Worm (Caenorhabditis elegans) whole organism, L1 larva: ENCODE measurements around the gene arl-8.
A peak's percentile ranks its signal among the peaks of the same experiment; 100 is the strongest.

Experiments
- C04F5.9 ChIP-seq: sonication (generic microtip); optimal IDR thresholded peaks from 2 replicates; lab custom pipeline; 2016; ENCODE audit warnings: missing genetic modification characterization, missing compliant biosample characterization
- C16A3.4 ChIP-seq: fragments of 150-350 bp; optimal IDR thresholded peaks from 2 replicates; lab custom pipeline; 2014; ENCODE audit warnings: missing biosample characterization, missing genetic modification characterization
- aha-1 ChIP-seq: fragments of 150-350 bp; optimal IDR thresholded peaks from 2 replicates; lab custom pipeline; 2014; ENCODE audit warnings: missing biosample characterization, missing genetic modification characterization
- alr-1 ChIP-seq: fragments of 200-800 bp; sonication (Bioruptor generic); optimal IDR thresholded peaks from 2 replicates; lab custom pipeline; 2018; ENCODE audit warnings: borderline replicate concordance, mild to moderate bottlenecking, missing genetic modification characterization, missing compliant biosample characterization
- ama-1 ChIP-seq: fragments of 150-350 bp; optimal IDR thresholded peaks from 2 replicates; lab custom pipeline; 2014
- blmp-1 ChIP-seq: fragments of 150-350 bp; optimal IDR thresholded peaks from 2 replicates; lab custom pipeline; 2014; ENCODE audit warnings: missing biosample characterization, missing genetic modification characterization
- ceh-63 ChIP-seq: fragments of 200-800 bp; sonication (Bioruptor generic); optimal IDR thresholded peaks from 2 replicates; lab custom pipeline; 2018; ENCODE audit warnings: mild to moderate bottlenecking, missing genetic modification characterization, missing compliant biosample characterization
- ceh-88 ChIP-seq: fragments of 200-800 bp; sonication (Bioruptor generic); IDR thresholded peaks from 2 replicates; pipeline ENCODE4 v1.3.6; 2022; ENCODE audit warnings: missing genetic modification characterization, missing compliant biosample characterization
- ceh-90 ChIP-seq: sonication (generic microtip); optimal IDR thresholded peaks from 2 replicates; lab custom pipeline; 2016; ENCODE audit warnings: missing genetic modification characterization, missing compliant biosample characterization
- ces-1 ChIP-seq: fragments of 150-350 bp; optimal IDR thresholded peaks from 2 replicates; lab custom pipeline; 2014; ENCODE audit warnings: missing biosample characterization, missing genetic modification reagents, missing genetic modification characterization
- egl-13 ChIP-seq: sonication (generic microtip); optimal IDR thresholded peaks from 2 replicates; lab custom pipeline; 2016; ENCODE audit warnings: missing genotype, missing genetic modification reagents, missing genetic modification characterization, missing compliant biosample characterization
- egl-27 ChIP-seq, 2 experiments: fragments of 150-350 bp in 1 of 2; sonication (generic microtip); optimal IDR thresholded peaks; 3 replicates each; lab custom pipeline; 2017 to 2018; ENCODE audit warnings: missing biosample characterization in 2 of 2, missing genetic modification characterization in 2 of 2, missing genetic modification reagents in 2 of 2
- elt-2 ChIP-seq: sonication (generic microtip); optimal IDR thresholded peaks from 2 replicates; lab custom pipeline; 2016; ENCODE audit warnings: missing genetic modification characterization, mild to moderate bottlenecking, inconsistent platforms, missing compliant biosample characterization, missing genetic modification reagents
- fkh-10 ChIP-seq: sonication (generic microtip); optimal IDR thresholded peaks from 2 replicates; lab custom pipeline; 2017; ENCODE audit warnings: missing biosample characterization, missing genetic modification reagents, missing genetic modification characterization
- fkh-8 ChIP-seq: sonication (generic microtip); optimal IDR thresholded peaks from 2 replicates; lab custom pipeline; 2016; ENCODE audit warnings: mild to moderate bottlenecking, missing genetic modification characterization, missing compliant biosample characterization
- fos-1 ChIP-seq: fragments of 150-350 bp; optimal IDR thresholded peaks from 2 replicates; lab custom pipeline; 2014; ENCODE audit warnings: missing biosample characterization, missing genetic modification characterization
- grh-1 ChIP-seq: fragments of 200-800 bp; sonication (Bioruptor generic); IDR thresholded peaks from 2 replicates; pipeline ENCODE4 v1.3.6; 2022; ENCODE audit warnings: missing genetic modification reagents, missing genetic modification characterization, missing compliant biosample characterization
- hlh-4 ChIP-seq: sonication (generic microtip); optimal IDR thresholded peaks from 2 replicates; lab custom pipeline; 2016; ENCODE audit warnings: mild to moderate bottlenecking, missing genetic modification characterization, missing compliant biosample characterization
- irx-1 ChIP-seq: sonication (generic microtip); optimal IDR thresholded peaks from 2 replicates; lab custom pipeline; 2016; ENCODE audit warnings: missing genetic modification characterization, missing compliant biosample characterization
- lin-15B ChIP-seq: fragments of 150-350 bp; sonication (generic microtip); optimal IDR thresholded peaks from 3 replicates; lab custom pipeline; 2014; ENCODE audit warnings: missing biosample characterization, missing genetic modification characterization
- lin-35 ChIP-seq, 2 experiments: fragments of 150-350 bp; optimal IDR thresholded peaks; 2 replicates each; lab custom pipeline; 2014; ENCODE audit warnings: missing biosample characterization in 2 of 2, missing genetic modification characterization in 2 of 2, missing genetic modification reagents in 2 of 2
- lin-39 ChIP-seq: fragments of 150-350 bp; optimal IDR thresholded peaks from 2 replicates; lab custom pipeline; 2014; ENCODE audit warnings: missing biosample characterization, missing genetic modification reagents, missing genetic modification characterization
- lir-3 ChIP-seq: sonication (generic microtip); optimal IDR thresholded peaks from 2 replicates; lab custom pipeline; 2016; ENCODE audit warnings: mild to moderate bottlenecking, missing genetic modification characterization, moderate library complexity, missing compliant biosample characterization; ENCODE audit not compliant: poor library complexity
- lsy-2 ChIP-seq, 2 experiments: fragments of 150-350 bp; optimal IDR thresholded peaks; 2 replicates each; lab custom pipeline; 2014; ENCODE audit warnings: missing biosample characterization in 2 of 2, missing genetic modification characterization in 2 of 2
- mab-9 ChIP-seq: fragments of 200-800 bp; sonication (Bioruptor generic); IDR thresholded peaks from 2 replicates; pipeline ENCODE4 v1.3.6; 2022; ENCODE audit warnings: missing genetic modification reagents, missing genetic modification characterization, missing compliant biosample characterization
- mep-1 ChIP-seq: fragments of 150-350 bp; optimal IDR thresholded peaks from 2 replicates; lab custom pipeline; 2014; ENCODE audit warnings: missing biosample characterization, missing genetic modification characterization
- nhr-19 ChIP-seq: fragments of 200-800 bp; sonication (Bioruptor generic); conservative IDR thresholded peaks from 2 replicates; pipeline ENCODE4 v1.3.6; 2022; ENCODE audit warnings: missing genetic modification characterization, missing compliant biosample characterization
- nhr-20 ChIP-seq: sonication (generic microtip); optimal IDR thresholded peaks from 2 replicates; lab custom pipeline; 2016; ENCODE audit warnings: mild to moderate bottlenecking, missing genetic modification characterization, missing compliant biosample characterization
- nhr-237 ChIP-seq: fragments of 150-350 bp; optimal IDR thresholded peaks from 2 replicates; lab custom pipeline; 2014; ENCODE audit warnings: missing biosample characterization, missing genetic modification characterization
- nhr-28 ChIP-seq: fragments of 150-350 bp; optimal IDR thresholded peaks from 2 replicates; lab custom pipeline; 2014; ENCODE audit warnings: missing biosample characterization, missing genetic modification characterization
- nhr-47 ChIP-seq: sonication (generic microtip); optimal IDR thresholded peaks from 2 replicates; lab custom pipeline; 2016; ENCODE audit warnings: mild to moderate bottlenecking, missing genetic modification characterization, moderate library complexity, missing compliant biosample characterization
- nhr-71 ChIP-seq: sonication (generic microtip); optimal IDR thresholded peaks from 2 replicates; lab custom pipeline; 2016; ENCODE audit warnings: mild to moderate bottlenecking, missing genetic modification characterization, moderate library complexity, missing compliant biosample characterization
- nhr-77 ChIP-seq: fragments of 150-350 bp; optimal IDR thresholded peaks from 2 replicates; lab custom pipeline; 2014; ENCODE audit warnings: missing biosample characterization, missing genetic modification characterization
- nhr-85 ChIP-seq: sonication (generic microtip); peaks from one replicate; lab custom pipeline; 2016; ENCODE audit warnings: missing genetic modification characterization, inconsistent platforms, missing compliant biosample characterization
- pag-3 ChIP-seq: sonication (generic microtip); optimal IDR thresholded peaks from 2 replicates; lab custom pipeline; 2017; ENCODE audit warnings: missing genetic modification characterization, mild to moderate bottlenecking, missing compliant biosample characterization, antibody characterized with exemption, borderline replicate concordance; ENCODE audit not compliant: insufficient read depth
- pax-3 ChIP-seq: fragments of 200-800 bp; sonication (Bioruptor generic); optimal IDR thresholded peaks from 2 replicates; lab custom pipeline; 2018; ENCODE audit warnings: mild to moderate bottlenecking, missing genetic modification characterization, moderate library complexity, missing compliant biosample characterization
- pqm-1 ChIP-seq: sonication (generic microtip); optimal IDR thresholded peaks from 3 replicates; lab custom pipeline; 2017; ENCODE audit warnings: missing biosample characterization, missing genetic modification characterization
- skn-1 ChIP-seq: fragments of 150-350 bp; optimal IDR thresholded peaks from 2 replicates; lab custom pipeline; 2014; ENCODE audit warnings: missing biosample characterization, missing genetic modification characterization
- snu-23 ChIP-seq: sonication (generic microtip); optimal IDR thresholded peaks from 2 replicates; lab custom pipeline; 2016; ENCODE audit warnings: missing genetic modification characterization, missing compliant biosample characterization
- sup-37 ChIP-seq: fragments of 200-800 bp; sonication (Bioruptor generic); optimal IDR thresholded peaks from 2 replicates; lab custom pipeline; 2018; ENCODE audit warnings: mild to moderate bottlenecking, missing genetic modification characterization, missing compliant biosample characterization
- tbx-2 ChIP-seq: sonication (generic microtip); optimal IDR thresholded peaks from 2 replicates; lab custom pipeline; 2016; ENCODE audit warnings: missing genetic modification characterization, missing compliant biosample characterization
- tlp-1 ChIP-seq: fragments of 150-350 bp; optimal IDR thresholded peaks from 2 replicates; lab custom pipeline; 2014; ENCODE audit warnings: missing biosample characterization, missing genetic modification characterization
- unc-62 ChIP-seq: fragments of 150-350 bp; optimal IDR thresholded peaks from 2 replicates; lab custom pipeline; 2014; ENCODE audit warnings: missing biosample characterization, missing genetic modification reagents, missing genetic modification characterization

The arl-8 gene

ce11 chrIV:14826151-14826757 lies 28.3 kb downstream of the arl-8 start:
- TF ChIP-seq lsy-2 (tag; optimal IDR thresholded peaks at IDR 0.05; lab: Kevin White, UChicago) = no peak
- no peak for TF ChIP-seq ceh-88 (GFP tag; lab: Robert Waterston, UW)
- peak; percentile 31 for TF ChIP-seq nhr-85 (tag; lab: Kevin White, UChicago)
- TF ChIP-seq C04F5.9 (tag; lab: Kevin White, UChicago) = no peak
- TF ChIP-seq alr-1 (tag; lab: Kevin White, UChicago) = no peak
- TF ChIP-seq tbx-2 = no peak

DNA sequence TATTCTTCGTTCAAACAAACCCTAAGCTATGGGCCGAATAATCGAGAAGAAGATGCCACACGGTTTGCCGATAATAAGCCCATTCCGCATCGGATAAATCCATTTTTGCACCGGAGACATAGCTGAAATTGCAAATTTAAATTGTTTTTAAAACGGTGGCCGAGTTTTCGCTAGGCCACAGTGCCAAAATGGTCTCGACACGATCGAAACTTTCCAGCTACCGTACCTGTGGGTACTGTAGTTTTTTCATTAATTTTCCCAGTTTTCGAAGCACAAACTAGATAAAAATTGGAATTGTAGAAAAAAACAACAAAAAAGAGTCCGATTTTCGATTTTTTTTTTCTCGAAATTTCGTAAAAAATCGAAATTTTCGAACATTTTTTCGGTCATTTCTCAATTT lies 30.3 kb downstream of the arl-8 start:
- TF ChIP-seq sup-37 (GFP tag; lab: Kevin White, UChicago) (no peak), grh-1 (no peak), C16A3.4 (tag; lab: Kevin White, UChicago) (no peak), nhr-47 (tag; lab: Kevin White, UChicago) (no peak), fkh-8 (tag; lab: Kevin White, UChicago) (no peak), unc-62 (GFP tag; lab: Kevin White, UChicago) (no peak), ceh-88 (GFP tag; lab: Robert Waterston, UW) (no peak), tbx-2 (no peak), egl-27 (tag; optimal IDR thresholded peaks at IDR 0.05; lab: Kevin White, UChicago) (no peak), irx-1 (no peak), fkh-10 (GFP tag; lab: Kevin White, UChicago) (no peak), mab-9 (GFP tag; lab: Robert Waterston, UW) (no peak), skn-1 (tag; lab: Kevin White, UChicago) (no peak)

DNA sequence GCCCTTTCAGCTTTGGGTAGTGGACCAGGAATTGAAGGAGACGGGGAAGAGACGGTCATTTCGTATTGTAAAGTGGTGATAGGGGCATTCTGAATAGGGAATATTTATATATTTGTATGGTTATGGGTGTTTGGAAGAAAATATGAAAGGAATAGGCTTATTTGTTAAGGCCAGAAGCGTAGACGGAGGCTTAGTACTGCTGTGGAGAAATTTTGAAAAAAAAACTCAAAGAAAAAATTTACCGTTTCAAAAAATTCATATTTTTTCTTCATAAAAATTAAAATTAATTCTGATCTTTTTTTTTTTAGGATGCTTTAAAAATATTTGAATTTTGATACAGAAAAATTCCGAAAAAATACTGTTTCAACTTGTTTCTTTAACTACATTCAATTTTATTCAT lies 31.1 kb downstream of the arl-8 start, which contains the start of gene hhat-2:
Gene hhat-2, minus strand, starts transcription at position 101 of the 400 bp plus-strand sequence.
- no peak for TF ChIP-seq ceh-88 (GFP tag; lab: Robert Waterston, UW)
- no peak for TF ChIP-seq nhr-77 (tag; lab: Kevin White, UChicago)
- no peak for TF ChIP-seq mab-9 (GFP tag; lab: Robert Waterston, UW)
- TF ChIP-seq tbx-2 = no peak
- no peak for TF ChIP-seq blmp-1 (tag; lab: Kevin White, UChicago)
- TF ChIP-seq lin-35 (GFP tag; optimal IDR thresholded peaks at IDR 0.05; lab: Kevin White, UChicago) = no peak
- no peak for TF ChIP-seq nhr-28
- no peak for TF ChIP-seq irx-1
- no peak for TF ChIP-seq lir-3 (tag; lab: Kevin White, UChicago)
- no peak for TF ChIP-seq lin-39 (tag; lab: Kevin White, UChicago)
- no peak for TF ChIP-seq C04F5.9 (tag; lab: Kevin White, UChicago)
- no peak for TF ChIP-seq hlh-4 (tag; lab: Kevin White, UChicago)
- no peak for TF ChIP-seq nhr-237

DNA sequence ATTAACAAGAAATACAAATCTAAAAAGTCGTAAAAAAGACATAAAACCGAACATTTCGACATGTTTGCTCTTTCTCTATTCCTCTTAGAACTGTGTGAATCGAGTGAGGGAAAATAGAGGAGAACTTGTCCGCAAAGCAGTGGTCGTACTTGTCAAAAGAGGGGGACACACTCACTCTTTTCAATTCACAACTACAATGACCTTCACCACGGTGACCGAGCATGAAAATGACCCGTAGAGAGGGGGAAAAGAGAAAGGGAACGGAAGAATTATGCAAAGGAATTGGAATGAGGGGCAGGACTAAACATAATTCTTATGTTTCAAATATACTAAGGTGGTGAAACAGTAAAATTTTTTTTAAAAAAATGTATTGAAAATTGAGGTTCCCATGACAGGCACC lies 35.6 kb downstream of the arl-8 start:
- TF ChIP-seq fos-1 (tag; lab: Kevin White, UChicago) (no peak), blmp-1 (tag; lab: Kevin White, UChicago) (peak; percentile 65), ceh-90 (tag; lab: Kevin White, UChicago) (no peak), mab-9 (GFP tag; lab: Robert Waterston, UW) (no peak), fkh-8 (tag; lab: Kevin White, UChicago) (no peak), ceh-63 (GFP tag; lab: Kevin White, UChicago) (no peak), grh-1 (no peak), lin-39 (tag; lab: Kevin White, UChicago) (no peak), pag-3 (no peak), nhr-71 (no peak), nhr-85 (tag; lab: Kevin White, UChicago) (peak; percentile 57), hlh-4 (tag; lab: Kevin White, UChicago) (no peak), mep-1 (tag; lab: Kevin White, UChicago) (peak; percentile 34), ama-1 (lab: Kevin White, UChicago) (no peak)

DNA sequence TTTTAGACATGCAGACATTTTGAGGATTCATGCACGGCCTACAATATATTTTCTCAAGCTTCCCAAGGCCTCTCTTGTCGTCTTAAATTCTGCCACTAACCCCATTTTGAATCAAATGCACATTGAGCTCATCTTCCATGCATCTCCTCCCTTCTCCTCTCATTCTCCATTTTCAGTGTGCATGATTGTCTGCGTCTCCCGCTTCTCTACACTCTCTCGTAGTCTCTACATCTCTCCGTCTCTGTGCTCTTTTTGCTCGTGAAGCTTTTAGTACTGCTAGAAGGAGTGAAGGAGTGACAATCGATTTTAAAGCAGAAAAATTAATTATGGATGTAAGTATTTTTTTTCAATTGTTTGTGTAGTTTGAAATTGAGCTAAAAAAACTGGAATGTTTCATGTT lies 38.9 kb downstream of the arl-8 start, which contains the start of gene Y57G11C.22:
Gene Y57G11C.22, plus strand, starts transcription at position 327 of the 400 bp plus-strand sequence.
- TF ChIP-seq C16A3.4 (tag; lab: Kevin White, UChicago) = no peak
- TF ChIP-seq unc-62 (GFP tag; lab: Kevin White, UChicago) = no peak
- TF ChIP-seq lin-39 (tag; lab: Kevin White, UChicago) = no peak
- no peak for TF ChIP-seq ama-1 (lab: Kevin White, UChicago)
- TF ChIP-seq mab-9 (GFP tag; lab: Robert Waterston, UW) = no peak
- TF ChIP-seq ces-1 (GFP tag; lab: Kevin White, UChicago) = no peak
- TF ChIP-seq pax-3 (tag; lab: Kevin White, UChicago) = peak; percentile 5
- TF ChIP-seq elt-2 = no peak
- peak; percentile 29 for TF ChIP-seq nhr-19 (GFP tag; lab: Robert Waterston, UW)
- no peak for TF ChIP-seq pqm-1 (tag; lab: Kevin White, UChicago)
- no peak for TF ChIP-seq tlp-1 (tag; lab: Kevin White, UChicago)
- TF ChIP-seq aha-1 (tag; lab: Kevin White, UChicago) = no peak
- TF ChIP-seq egl-13 (tag; lab: Kevin White, UChicago) = no peak
- no peak for TF ChIP-seq irx-1
- no peak for TF ChIP-seq lin-15B (tag; lab: Kevin White, UChicago)
- peak; percentile 5 for TF ChIP-seq nhr-20
- peak; percentile 62 for TF ChIP-seq snu-23 (GFP tag; lab: Kevin White, UChicago)
